Worm (Caenorhabditis elegans) whole organism, L4 larva: ENCODE results near the gene C18D11.1.

Experiments
- D1046.2 ChIP-seq: fragments of 200-800 bp; sonication (Bioruptor generic); IDR thresholded peaks from 2 replicates; pipeline ENCODE4 v1.3.6; 2022; ENCODE audit warnings: missing genetic modification characterization, missing compliant biosample characterization
- T20F7.1 ChIP-seq: fragments of 200-800 bp; sonication (Bioruptor generic); optimal IDR thresholded peaks from 2 replicates; lab custom pipeline; 2018; ENCODE audit warnings: mild to moderate bottlenecking, missing genetic modification characterization, missing compliant biosample characterization
- T26A8.4 ChIP-seq: fragments of 200-800 bp; sonication (Bioruptor generic); IDR thresholded peaks from 2 replicates; pipeline ENCODE4 v1.3.6; 2022; ENCODE audit warnings: missing genetic modification characterization, missing compliant biosample characterization
- Y48G9A.11 ChIP-seq: fragments of 200-800 bp; sonication (Bioruptor generic); IDR thresholded peaks from 2 replicates; pipeline ENCODE4 v1.3.6; 2022; ENCODE audit warnings: missing genetic modification reagents, missing genetic modification characterization, missing compliant biosample characterization
- ZK337.2 ChIP-seq: fragments of 200-800 bp; sonication (Bioruptor generic); IDR thresholded peaks from 2 replicates; pipeline ENCODE4 v1.3.6; 2022; ENCODE audit warnings: missing genetic modification reagents, missing genetic modification characterization, missing compliant biosample characterization
- aha-1 ChIP-seq: fragments of 150-350 bp; peaks from one replicate; lab custom pipeline; 2014; ENCODE audit warnings: missing biosample characterization, missing genetic modification characterization
- ama-1 ChIP-seq: fragments of 150-350 bp; optimal IDR thresholded peaks from 2 replicates; lab custom pipeline; 2014; ENCODE audit warnings: inconsistent platforms, mixed read lengths
- arid-1 ChIP-seq: fragments of 200-800 bp; sonication (Bioruptor generic); conservative IDR thresholded peaks from 2 replicates; pipeline ENCODE4 v1.3.6; 2022; ENCODE audit warnings: missing genetic modification reagents, missing genetic modification characterization, missing compliant biosample characterization
- ceh-20 ChIP-seq: fragments of 200-800 bp; sonication (Bioruptor generic); IDR thresholded peaks from 2 replicates; pipeline ENCODE4 v1.3.6; 2022; ENCODE audit warnings: missing genetic modification reagents, missing genetic modification characterization, missing compliant biosample characterization
- daf-12 ChIP-seq: fragments of 150-350 bp; optimal IDR thresholded peaks from 2 replicates; lab custom pipeline; 2014; ENCODE audit warnings: missing biosample characterization, missing genetic modification reagents, missing genetic modification characterization
- daf-16 ChIP-seq, 3 experiments: sonication (generic microtip); optimal IDR thresholded peaks; 2 replicates each; lab custom pipeline; 2016 to 2017; ENCODE audit warnings: missing genetic modification characterization in 3 of 3, missing genetic modification reagents in 3 of 3, mild to moderate bottlenecking in 2 of 3, missing compliant biosample characterization in 2 of 3, missing biosample characterization in 1 of 3, moderate library complexity in 1 of 3
- dmd-6 ChIP-seq: fragments of 200-800 bp; sonication (Bioruptor generic); IDR thresholded peaks from 2 replicates; pipeline ENCODE4 v1.3.6; 2022; ENCODE audit warnings: missing genetic modification reagents, missing genetic modification characterization, missing compliant biosample characterization
- dmd-8 ChIP-seq: fragments of 200-800 bp; sonication (Bioruptor generic); IDR thresholded peaks from 2 replicates; pipeline ENCODE4 v1.3.6; 2022; ENCODE audit warnings: missing genetic modification characterization, missing compliant biosample characterization
- dmd-9 ChIP-seq: fragments of 200-800 bp; sonication (Bioruptor generic); IDR thresholded peaks from 2 replicates; pipeline ENCODE4 v1.3.6; 2022; ENCODE audit warnings: missing genetic modification reagents, missing genetic modification characterization, missing compliant biosample characterization
- dve-1 ChIP-seq: sonication (generic microtip); optimal IDR thresholded peaks from 2 replicates; lab custom pipeline; 2017; ENCODE audit warnings: antibody characterized with exemption, mild to moderate bottlenecking, missing genetic modification characterization, missing compliant biosample characterization; ENCODE audit not compliant: insufficient read depth
- egl-43 ChIP-seq: fragments of 200-800 bp; sonication (Bioruptor generic); IDR thresholded peaks from 2 replicates; pipeline ENCODE4 v1.3.6; 2022; ENCODE audit warnings: missing genetic modification reagents, missing genetic modification characterization, missing compliant biosample characterization
- fos-1 ChIP-seq: fragments of 150-350 bp; optimal IDR thresholded peaks from 2 replicates; lab custom pipeline; 2014; ENCODE audit warnings: missing biosample characterization, missing genetic modification characterization
- gei-8 ChIP-seq: fragments of 200-800 bp; sonication (Bioruptor generic); optimal IDR thresholded peaks from 2 replicates; lab custom pipeline; 2018; ENCODE audit warnings: mild to moderate bottlenecking, missing genetic modification characterization, missing compliant biosample characterization
- hif-1 ChIP-seq, 2 experiments: sonication (generic microtip); optimal IDR thresholded peaks; 2 replicates each; lab custom pipeline; 2016 to 2017; ENCODE audit warnings: missing compliant biosample characterization in 2 of 2, missing genetic modification characterization in 2 of 2, missing genetic modification reagents in 2 of 2, missing genotype in 2 of 2, mild to moderate bottlenecking in 1 of 2
- hlh-11 ChIP-seq: fragments of 200-800 bp; sonication (Bioruptor generic); optimal IDR thresholded peaks from 2 replicates; lab custom pipeline; 2018; ENCODE audit warnings: mild to moderate bottlenecking, missing genetic modification characterization, missing compliant biosample characterization
- hmg-1.1 ChIP-seq: fragments of 200-800 bp; sonication (Bioruptor generic); IDR thresholded peaks from 2 replicates; pipeline ENCODE4 v1.3.6; 2022; ENCODE audit warnings: missing genetic modification reagents, missing genetic modification characterization, missing compliant biosample characterization
- lim-7 ChIP-seq: fragments of 200-800 bp; sonication (Bioruptor generic); IDR thresholded peaks from 2 replicates; pipeline ENCODE4 v1.3.6; 2022; ENCODE audit warnings: missing genetic modification characterization, missing compliant biosample characterization
- lin-29 ChIP-seq: fragments of 200-800 bp; sonication (Bioruptor generic); IDR thresholded peaks from 2 replicates; pipeline ENCODE4 v1.3.6; 2022; ENCODE audit warnings: missing genetic modification reagents, missing genetic modification characterization, missing compliant biosample characterization
- lin-38 ChIP-seq: fragments of 200-800 bp; sonication (Bioruptor generic); IDR thresholded peaks from 2 replicates; pipeline ENCODE4 v1.3.6; 2022; ENCODE audit warnings: missing genetic modification reagents, missing genetic modification characterization, missing compliant biosample characterization
- madf-5 ChIP-seq, 2 experiments: fragments of 200-800 bp; sonication (Bioruptor generic); IDR thresholded peaks; 2 replicates each; pipeline ENCODE4 v1.3.6; 2022; ENCODE audit warnings: missing compliant biosample characterization in 2 of 2, missing genetic modification characterization in 2 of 2
- mdl-1 ChIP-seq, 2 experiments: fragments of 150-350 bp in 1 of 2; sonication (generic microtip) in 1 of 2; optimal IDR thresholded peaks; 2 replicates each; lab custom pipeline; 2014 to 2017; ENCODE audit warnings: missing biosample characterization in 2 of 2, missing genetic modification characterization in 2 of 2
- mep-1 ChIP-seq: fragments of 150-350 bp; sonication (generic microtip); optimal IDR thresholded peaks from 3 replicates; lab custom pipeline; 2014; ENCODE audit warnings: missing biosample characterization, missing genetic modification characterization
- mes-2 ChIP-seq: sonication (generic microtip); optimal IDR thresholded peaks from 2 replicates; lab custom pipeline; 2016; ENCODE audit warnings: missing genotype, mild to moderate bottlenecking, missing genetic modification characterization, missing compliant biosample characterization; ENCODE audit not compliant: poor library complexity, severe bottlenecking
- nhr-111 ChIP-seq: fragments of 200-800 bp; sonication (Bioruptor generic); optimal IDR thresholded peaks from 2 replicates; lab custom pipeline; 2018; ENCODE audit warnings: mild to moderate bottlenecking, missing genetic modification characterization, missing compliant biosample characterization
- nhr-25 ChIP-seq: sonication (generic microtip); optimal IDR thresholded peaks from 2 replicates; lab custom pipeline; 2017; ENCODE audit warnings: missing genetic modification characterization, mild to moderate bottlenecking, missing compliant biosample characterization, antibody characterized with exemption, moderate library complexity, borderline replicate concordance; ENCODE audit not compliant: insufficient read depth
- nhr-48 ChIP-seq: sonication (generic microtip); optimal IDR thresholded peaks from 2 replicates; lab custom pipeline; 2016; ENCODE audit warnings: mild to moderate bottlenecking, missing genetic modification characterization, missing compliant biosample characterization
- nhr-6 ChIP-seq: fragments of 150-350 bp; optimal IDR thresholded peaks from 2 replicates; lab custom pipeline; 2014; ENCODE audit warnings: missing biosample characterization, missing genetic modification characterization
- nhr-76 ChIP-seq: fragments of 150-350 bp; optimal IDR thresholded peaks from 2 replicates; lab custom pipeline; 2014; ENCODE audit warnings: missing biosample characterization, missing genetic modification characterization
- php-3 ChIP-seq: fragments of 200-800 bp; sonication (Bioruptor generic); IDR thresholded peaks from 2 replicates; pipeline ENCODE4 v1.3.6; 2022; ENCODE audit warnings: missing genetic modification reagents, missing genetic modification characterization, missing compliant biosample characterization
- sdz-12 ChIP-seq: fragments of 200-800 bp; sonication (Bioruptor generic); optimal IDR thresholded peaks from 2 replicates; lab custom pipeline; 2018; ENCODE audit warnings: mild to moderate bottlenecking, missing genetic modification characterization, missing compliant biosample characterization
- set-16 ChIP-seq: fragments of 200-800 bp; sonication (Bioruptor generic); IDR thresholded peaks from 2 replicates; pipeline ENCODE4 v1.3.6; 2022; ENCODE audit warnings: missing genetic modification reagents, missing genetic modification characterization, missing compliant biosample characterization
- skn-1 ChIP-seq: fragments of 150-350 bp; optimal IDR thresholded peaks from 2 replicates; lab custom pipeline; 2014; ENCODE audit warnings: missing biosample characterization, missing genetic modification characterization
- snpc-1.2 ChIP-seq: fragments of 200-800 bp; sonication (Bioruptor generic); IDR thresholded peaks from 2 replicates; pipeline ENCODE4 v1.3.6; 2022; ENCODE audit warnings: missing genetic modification reagents, missing genetic modification characterization, missing compliant biosample characterization
- spr-1 ChIP-seq: sonication (generic microtip); optimal IDR thresholded peaks from 2 replicates; lab custom pipeline; 2016; ENCODE audit warnings: mild to moderate bottlenecking, missing genetic modification characterization, missing compliant biosample characterization
- spr-3 ChIP-seq: fragments of 200-800 bp; sonication (Bioruptor generic); optimal IDR thresholded peaks from 2 replicates; lab custom pipeline; 2018; ENCODE audit warnings: mild to moderate bottlenecking, missing genetic modification characterization, missing compliant biosample characterization
- tra-1 ChIP-seq: fragments of 200-800 bp; sonication (Bioruptor generic); IDR thresholded peaks from 2 replicates; pipeline ENCODE4 v1.3.6; 2022; ENCODE audit warnings: missing genetic modification reagents, missing genetic modification characterization, missing compliant biosample characterization
- zfp-2 ChIP-seq: sonication (generic microtip); optimal IDR thresholded peaks from 2 replicates; lab custom pipeline; 2016; ENCODE audit warnings: mild to moderate bottlenecking, missing genetic modification characterization, missing compliant biosample characterization
- ztf-11 ChIP-seq: fragments of 150-350 bp; optimal IDR thresholded peaks from 2 replicates; lab custom pipeline; 2014; ENCODE audit warnings: missing biosample characterization, missing genetic modification characterization

C18D11.1 gene

DNA sequence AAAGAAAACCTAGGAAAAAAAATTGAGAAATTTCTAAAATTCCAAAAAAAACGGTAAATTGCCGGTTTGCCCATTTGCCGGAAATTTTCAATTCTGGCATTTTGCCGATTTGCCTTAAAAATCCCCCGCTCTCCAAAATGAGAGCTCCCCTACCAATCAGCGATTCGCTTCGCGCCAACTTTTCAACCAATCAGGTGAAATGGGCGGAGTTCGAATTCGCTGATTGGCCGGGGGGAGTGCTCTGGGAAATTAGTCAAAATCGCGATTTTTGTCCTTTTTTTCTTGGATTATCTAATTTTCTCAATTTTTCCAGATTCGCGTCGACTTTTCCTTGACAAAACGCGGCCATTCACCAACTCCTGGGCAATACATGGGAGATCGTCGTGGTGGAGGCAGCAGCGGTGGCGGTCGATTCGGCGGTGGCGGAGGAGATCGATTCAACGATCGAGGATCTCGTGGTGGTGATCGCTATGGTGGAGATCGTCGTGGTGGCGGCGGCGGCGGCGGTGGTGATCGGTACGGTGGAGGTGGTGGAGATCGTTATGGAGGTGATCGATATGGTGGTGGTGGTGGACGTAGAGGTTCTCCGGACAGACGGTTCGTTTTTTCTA is 13.3 kb downstream of the C18D11.1 start:
- peak; percentile 7; the same call in 1 of the 2 replicates for TF ChIP-seq snpc-1.2 (GFP tag; lab: Robert Waterston, UW)
- TF ChIP-seq dmd-9: no peak
- TF ChIP-seq set-16 (GFP tag; lab: Robert Waterston, UW): peak; percentile 91
- peak; percentile 13 for TF ChIP-seq gei-8 (GFP tag; lab: Kevin White, UChicago)
- peak; percentile 24 for TF ChIP-seq aha-1

DNA sequence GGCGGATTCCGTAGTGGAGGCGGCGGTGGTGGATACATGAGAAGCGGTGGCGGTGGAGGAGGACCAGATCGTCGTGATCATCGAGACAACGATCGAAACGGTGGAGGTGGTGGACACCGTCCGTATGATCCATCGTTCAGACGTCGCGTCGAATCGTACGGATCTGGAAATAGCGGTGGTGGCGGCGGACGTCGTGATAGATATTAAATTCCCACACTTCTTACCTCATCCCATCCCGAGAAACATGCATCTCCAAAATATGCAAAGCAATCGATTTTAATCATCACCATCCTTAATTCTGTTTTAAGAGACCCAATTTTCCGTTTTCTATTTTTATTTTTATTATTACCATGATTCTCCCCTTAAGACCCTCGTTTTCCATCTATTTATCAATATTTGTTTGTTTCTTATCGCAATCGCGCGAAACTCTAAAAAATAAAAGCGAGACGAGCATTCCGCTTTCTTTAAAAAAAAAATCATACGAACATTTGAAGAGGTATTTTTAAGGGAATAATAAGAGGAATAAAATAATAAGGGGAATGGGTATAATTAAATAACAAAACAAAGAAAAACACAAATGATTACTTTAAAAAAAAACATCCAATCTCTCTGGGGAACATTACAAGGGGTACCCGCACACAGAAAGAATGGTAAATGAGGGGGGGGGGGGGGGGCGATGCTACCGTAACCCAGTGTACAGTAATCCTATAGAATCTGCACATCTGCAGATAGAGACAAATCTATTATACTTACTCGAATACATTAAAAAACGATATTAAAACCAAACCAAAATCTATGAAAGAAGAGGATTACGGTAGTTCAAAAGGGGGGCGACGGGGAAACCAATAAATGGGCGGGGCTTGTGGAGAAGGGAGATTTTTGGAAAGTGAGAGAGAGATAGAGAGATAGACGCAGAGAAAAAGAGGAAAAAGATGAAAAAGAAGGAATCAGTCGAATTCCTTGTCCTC is 14.4 kb downstream of the C18D11.1 start:
- TF ChIP-seq aha-1 (peak; percentile 77), madf-5 (GFP tag; IDR thresholded peaks at IDR 0.05; lab: Robert Waterston, UW) (0 out of 4 replicates have a peak, but pooled peaks have one; percentile 34 to 60), nhr-25 (tag; lab: Kevin White, UChicago) (no peak), zfp-2 (no peak), hmg-1.1 (GFP tag; lab: Robert Waterston, UW) (peak; percentile 41; the same call in 1 of the 2 replicates), dve-1 (tag; lab: Kevin White, UChicago) (peak; percentile 18), gei-8 (GFP tag; lab: Kevin White, UChicago) (peak; percentile 22), ztf-11 (no peak), spr-3 (GFP tag; lab: Kevin White, UChicago) (peak; percentile 42), nhr-48 (tag; lab: Kevin White, UChicago) (peak; percentile 2), T26A8.4 (GFP tag; lab: Robert Waterston, UW) (peak; percentile 57; the same call in 1 of the 2 replicates), ZK337.2 (0 out of 2 replicates have a peak, but pooled peaks have one; percentile 10), lin-29 (GFP tag; lab: Robert Waterston, UW) (no peak), ama-1 (peak; percentile 61), dmd-6 (peak; percentile 16; the same call in 1 of the 2 replicates), D1046.2 (GFP tag; lab: Robert Waterston, UW) (0 out of 2 replicates have a peak, but pooled peaks have one; percentile 17), sdz-12 (GFP tag; lab: Kevin White, UChicago) (peak; percentile 32), hlh-11 (tag; lab: Kevin White, UChicago) (peak; percentile 4), mep-1 (tag; lab: Kevin White, UChicago) (peak; percentile 38), skn-1 (tag; lab: Kevin White, UChicago) (no peak), hif-1 (tag; optimal IDR thresholded peaks at IDR 0.05; lab: Kevin White, UChicago) (peak in 1 of 2 experiments; percentile 30), mes-2 (peak; percentile 40), T20F7.1 (GFP tag; lab: Kevin White, UChicago) (no peak), daf-16 (GFP tag; optimal IDR thresholded peaks at IDR 0.05; lab: Kevin White, UChicago) (peak in 1 of 2 experiments; percentile 25), daf-16 (tag; optimal IDR thresholded peaks at IDR 0.05; lab: Kevin White, UChicago) (peak; percentile 57), arid-1 (GFP tag; lab: Robert Waterston, UW) (peak; percentile 48; the same call in 1 of the 2 replicates), php-3 (GFP tag; lab: Robert Waterston, UW) (peak; percentile 56), nhr-76 (tag; lab: Kevin White, UChicago) (no peak), spr-1 (tag; lab: Kevin White, UChicago) (peak; percentile 14), dmd-8 (GFP tag; lab: Robert Waterston, UW) (0 out of 2 replicates have a peak, but pooled peaks have one; percentile 5), fos-1 (no peak), lim-7 (GFP tag; lab: Robert Waterston, UW) (peak; percentile 56), ceh-20 (GFP tag; lab: Robert Waterston, UW) (peak; percentile 58), lin-38 (GFP tag; lab: Robert Waterston, UW) (peak; percentile 53), tra-1 (GFP tag; lab: Robert Waterston, UW) (peak; percentile 53; the same call in 1 of the 2 replicates), egl-43 (peak; percentile 76; the same call in 1 of the 2 replicates), daf-12 (no peak), mdl-1 (tag; optimal IDR thresholded peaks at IDR 0.05; lab: Kevin White, UChicago) (no peak), nhr-6 (tag; lab: Kevin White, UChicago) (no peak), nhr-111 (GFP tag; lab: Kevin White, UChicago) (peak; percentile 32), set-16 (GFP tag; lab: Robert Waterston, UW) (peak; percentile 56; the same call in 1 of the 2 replicates), Y48G9A.11 (GFP tag; lab: Robert Waterston, UW) (0 out of 2 replicates have a peak, but pooled peaks have one; percentile 20)
